Fruit fly (Drosophila melanogaster): Measurements from ENCODE around the gene CG6299.

CG6299 gene

DNA sequence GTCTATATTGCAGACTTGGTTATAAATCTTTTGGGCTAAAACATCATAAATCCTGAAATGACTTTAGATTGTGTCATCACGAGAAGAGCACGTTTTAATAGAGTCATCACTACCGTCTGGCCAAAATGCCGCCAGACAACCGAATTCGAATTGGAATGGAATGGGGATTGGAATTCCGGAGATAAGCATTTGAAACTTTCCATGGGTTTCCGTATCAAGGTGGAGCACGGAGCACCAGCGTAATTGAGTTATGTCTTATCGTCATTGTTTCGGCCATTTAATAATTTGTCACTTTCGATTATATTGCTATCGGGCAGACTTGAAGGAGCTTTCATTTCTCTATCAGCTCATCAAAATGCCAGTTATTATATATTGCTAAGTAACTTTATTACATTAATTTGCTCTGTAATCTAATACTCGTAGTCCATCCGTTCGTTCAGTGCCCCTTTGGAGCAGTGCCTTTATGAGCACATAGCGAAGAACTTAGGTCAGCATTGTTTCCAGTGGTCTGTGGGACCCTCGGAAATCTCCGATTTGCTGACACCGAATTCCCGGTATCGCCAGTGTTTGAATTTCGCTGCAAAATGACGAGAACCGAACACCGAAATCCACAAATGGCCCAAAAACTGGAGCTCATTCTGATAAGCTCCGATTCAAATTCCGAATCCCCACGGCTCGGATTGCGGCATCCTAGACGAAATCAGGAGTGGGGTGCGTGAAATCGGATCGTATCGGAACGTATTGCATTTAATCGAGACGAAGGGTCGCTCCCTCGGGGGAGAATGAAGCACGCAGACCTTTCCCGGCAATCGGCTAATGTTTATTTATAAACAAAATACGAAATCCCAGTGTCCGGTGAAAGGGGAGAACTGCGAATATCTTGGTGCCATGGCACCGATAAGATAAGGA lies 37.7 kb downstream of the CG6299 start:
- TF ChIP-seq zen (tag; optimal IDR thresholded peaks at IDR 0.05), result no peak
- no peak for TF ChIP-seq ftz-f1 (GFP tag; optimal IDR thresholded peaks at IDR 0.05)
- peak; percentile 94 for TF ChIP-seq exex (tag; optimal IDR thresholded peaks at IDR 0.05)
- TF ChIP-seq sug (tag; optimal IDR thresholded peaks at IDR 0.05), result peak; percentile 30
- TF ChIP-seq mirr (GFP tag; optimal IDR thresholded peaks at IDR 0.05), result peak; percentile 52
- TF ChIP-seq Hand (GFP tag; optimal IDR thresholded peaks at IDR 0.05), result no peak
- TF ChIP-seq Abd-B (GFP tag; optimal IDR thresholded peaks at IDR 0.05), result no peak
- peak; percentile 24 for TF ChIP-seq CG34376 (GFP tag; optimal IDR thresholded peaks at IDR 0.05)
- no peak for TF ChIP-seq Nf-YC (tag; optimal IDR thresholded peaks at IDR 0.05)
- TF ChIP-seq Ets65A (GFP tag), result peak; percentile 16
- peak; percentile 40 for TF ChIP-seq cwo (GFP tag; optimal IDR thresholded peaks at IDR 0.05)
- peak; percentile 17 for TF ChIP-seq sens (GFP tag)
- TF ChIP-seq Vsx1 (GFP tag; optimal IDR thresholded peaks at IDR 0.05), result peak; percentile 19
- no peak for TF ChIP-seq dysf (GFP tag; IDR thresholded peaks at IDR 0.05)
- TF ChIP-seq lab (GFP tag; optimal IDR thresholded peaks at IDR 0.05), result peak; percentile 16
- no peak for TF ChIP-seq CG3407 (GFP tag; optimal IDR thresholded peaks at IDR 0.05)
- TF ChIP-seq sd (tag; optimal IDR thresholded peaks at IDR 0.05), result peak; percentile 93
- peak; percentile 76 for TF ChIP-seq grn (GFP tag; optimal IDR thresholded peaks at IDR 0.05)
- no peak for TF ChIP-seq peb (GFP tag; IDR thresholded peaks at IDR 0.05)
- no peak for TF ChIP-seq vfl (GFP tag; optimal IDR thresholded peaks at IDR 0.05)
- TF ChIP-seq Pdp1 (GFP tag; optimal IDR thresholded peaks at IDR 0.05), result peak in 1 of 2 experiments; percentile 5
- TF ChIP-seq bbx (GFP tag; IDR thresholded peaks at IDR 0.05; ENCODE audit: partially characterized antibody), result no peak
- TF ChIP-seq CG10321 (GFP tag; IDR thresholded peaks at IDR 0.05), result no peak

DNA sequence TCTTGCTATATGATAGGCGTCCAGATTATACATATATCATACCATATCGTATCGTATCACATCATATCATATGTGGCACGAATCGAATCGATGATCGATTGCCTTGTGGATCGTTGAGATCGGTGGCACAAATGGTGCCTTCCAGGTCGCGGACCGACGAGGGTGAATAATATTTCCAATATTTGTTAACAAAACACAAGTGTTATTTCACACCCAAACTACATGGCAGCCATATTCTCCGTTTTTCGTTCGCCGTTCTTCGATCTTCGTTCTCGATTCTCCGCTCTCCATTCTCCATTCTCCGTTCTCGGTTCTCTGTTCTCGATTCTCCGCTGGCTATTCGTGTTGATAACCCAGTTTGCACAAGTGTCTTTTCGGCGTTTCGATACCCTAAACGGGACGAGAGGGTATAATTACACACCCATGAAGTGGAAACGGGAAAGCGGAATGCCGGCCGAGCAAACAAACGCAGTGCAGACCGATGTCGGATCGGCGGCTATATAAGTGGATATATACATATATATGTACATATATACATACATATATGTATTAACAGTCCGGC lies 39.3 kb downstream of the CG6299 start:
- TF ChIP-seq HHEX (GFP tag; optimal IDR thresholded peaks at IDR 0.05), result peak; percentile 22
- TF ChIP-seq Trl (optimal IDR thresholded peaks at IDR 0.05), result peak in 1 of 2 experiments; percentile 5
- no peak for TF ChIP-seq Trl (GFP tag; optimal IDR thresholded peaks at IDR 0.05)
- no peak for TF ChIP-seq sens-2 (GFP tag; IDR thresholded peaks at IDR 0.05)
- TF ChIP-seq CG34376 (GFP tag; optimal IDR thresholded peaks at IDR 0.05), result peak; percentile 28
- TF ChIP-seq peb (GFP tag; IDR thresholded peaks at IDR 0.05), result no peak
- no peak for TF ChIP-seq CG13424 (tag; optimal IDR thresholded peaks at IDR 0.05)
- peak; percentile 31 for TF ChIP-seq kni (GFP tag; optimal IDR thresholded peaks at IDR 0.05)
- no peak for TF ChIP-seq Dref (GFP tag; IDR thresholded peaks at IDR 0.05)
- peak; percentile 6 for TF ChIP-seq Hmr (GFP tag; optimal IDR thresholded peaks at IDR 0.05)
- peak; percentile 5 for TF ChIP-seq CG12769 (tag; optimal IDR thresholded peaks at IDR 0.05)
- no peak for TF ChIP-seq vvl (GFP tag; IDR thresholded peaks at IDR 0.05)
- TF ChIP-seq D19A (tag; optimal IDR thresholded peaks at IDR 0.05), result peak; percentile 74
- TF ChIP-seq gsb (GFP tag; IDR thresholded peaks at IDR 0.05), result no peak
- TF ChIP-seq grn (GFP tag; optimal IDR thresholded peaks at IDR 0.05), result peak; percentile 37
- no peak for TF ChIP-seq CG31224 (GFP tag; IDR thresholded peaks at IDR 0.05)
- peak; percentile 24 for TF ChIP-seq CG18599 (GFP tag; optimal IDR thresholded peaks at IDR 0.05)
- peak; percentile 23 for TF ChIP-seq mirr (GFP tag; optimal IDR thresholded peaks at IDR 0.05)
- TF ChIP-seq CTCF (GFP tag; optimal IDR thresholded peaks at IDR 0.05), result no peak
- TF ChIP-seq phol (tag; optimal IDR thresholded peaks at IDR 0.05), result no peak
- no peak for TF ChIP-seq Taf1 (GFP tag; IDR thresholded peaks at IDR 0.05)
- TF ChIP-seq Deaf1 (tag; optimal IDR thresholded peaks at IDR 0.05), result peak; percentile 14
- no peak for TF ChIP-seq CG4424 (GFP tag; optimal IDR thresholded peaks at IDR 0.05)
- TF ChIP-seq CG18619 (GFP tag; optimal IDR thresholded peaks at IDR 0.05), result no peak
- TF ChIP-seq CG2120 (GFP tag; optimal IDR thresholded peaks at IDR 0.05), result no peak
- no peak for TF ChIP-seq nmo (GFP tag; optimal IDR thresholded peaks at IDR 0.05)
- TF ChIP-seq crp (GFP tag; optimal IDR thresholded peaks at IDR 0.05), result no peak
- no peak for TF ChIP-seq CG2712 (tag; optimal IDR thresholded peaks at IDR 0.05)
- no peak for TF ChIP-seq CG10321 (GFP tag; IDR thresholded peaks at IDR 0.05)
- TF ChIP-seq CG10431 (GFP tag; optimal IDR thresholded peaks at IDR 0.05), result peak; percentile 19
